Worm (Caenorhabditis elegans) whole organism, midembryonic: Measurements from ENCODE around the gene eral-1.

Experiments
- ref-1 ChIP-seq: fragments of 200-800 bp; sonication (Bioruptor generic); conservative IDR thresholded peaks from 2 replicates; pipeline ENCODE4 v1.3.6; 2022; ENCODE audit warnings: missing genetic modification reagents, missing genetic modification characterization, missing compliant biosample characterization
- tab-1 ChIP-seq: fragments of 200-800 bp; sonication (Bioruptor generic); IDR thresholded peaks from 2 replicates; pipeline ENCODE4 v1.3.6; 2022; ENCODE audit warnings: missing genetic modification characterization, missing compliant biosample characterization

- TF ChIP-seq tab-1 (no peak), ref-1 (GFP tag; lab: Robert Waterston, UW) (no peak)
These were observed 12.1 kb upstream of the eral-1 start for ce11 chrII:9601679-9602078.
